Fruit fly (Drosophila melanogaster) whole organism, embryonic: ENCODE measurements around the gene Sas-4.
A peak's percentile ranks its signal among the peaks of the same experiment; 100 is the strongest.

Experiments used
- Adf1 ChIP-seq: fragments of 200-800 bp; sonication (Bioruptor generic); IDR thresholded peaks from 2 replicates; pipeline ENCODE4 v1.3.6; 2022; ENCODE audit warnings: missing biosample characterization, missing genetic modification characterization
- Bteb2 ChIP-seq: fragments of 200-800 bp; sonication (Bioruptor generic); optimal IDR thresholded peaks from 2 replicates; lab custom pipeline; 2016; ENCODE audit warnings: missing biosample characterization, missing genetic modification characterization
- CG10565 ChIP-seq: fragments of 200-800 bp; sonication (Bioruptor generic); optimal IDR thresholded peaks from 3 replicates; lab custom pipeline; 2016; ENCODE audit warnings: missing biosample characterization, mild to moderate bottlenecking, missing genetic modification characterization
- CG1233 ChIP-seq: fragments of 200-800 bp; sonication (Bioruptor generic); optimal IDR thresholded peaks from 4 replicates; lab custom pipeline; 2018; ENCODE audit warnings: missing biosample characterization, mild to moderate bottlenecking, missing genetic modification characterization
- CG13123 ChIP-seq: fragments of 200-800 bp; sonication (Bioruptor generic); optimal IDR thresholded peaks from 2 replicates; lab custom pipeline; 2016; ENCODE audit warnings: missing biosample characterization, missing genetic modification characterization
- CG14441 ChIP-seq: fragments of 200-800 bp; sonication (Bioruptor generic); IDR thresholded peaks from 2 replicates; pipeline ENCODE4 v1.3.6; 2022; ENCODE audit warnings: missing biosample characterization, missing genetic modification characterization
- CG15269 ChIP-seq: fragments of 200-800 bp; sonication (Bioruptor generic); optimal IDR thresholded peaks from 2 replicates; lab custom pipeline; 2018; ENCODE audit warnings: missing biosample characterization, mild to moderate bottlenecking, missing genetic modification characterization, moderate library complexity
- CG16779 ChIP-seq: fragments of 200-800 bp; sonication (Bioruptor generic); IDR thresholded peaks from 2 replicates; pipeline ENCODE4 v1.3.6; 2022; ENCODE audit warnings: missing biosample characterization, missing genetic modification characterization
- CG16863 ChIP-seq: fragments of 200-800 bp; sonication (Bioruptor generic); optimal IDR thresholded peaks from 3 replicates; lab custom pipeline; 2016; ENCODE audit warnings: missing biosample characterization, missing genetic modification characterization
- CG17568 ChIP-seq: fragments of 200-800 bp; sonication (Bioruptor generic); optimal IDR thresholded peaks from 2 replicates; lab custom pipeline; 2018; ENCODE audit warnings: missing biosample characterization, mild to moderate bottlenecking, missing genetic modification characterization, moderate library complexity
- CG1792 ChIP-seq: fragments of 200-800 bp; sonication (Bioruptor generic); optimal IDR thresholded peaks from 2 replicates; lab custom pipeline; 2016; ENCODE audit warnings: missing biosample characterization, missing genetic modification characterization
- CG18011 ChIP-seq: fragments of 200-800 bp; sonication (Bioruptor generic); optimal IDR thresholded peaks from 2 replicates; lab custom pipeline; 2017; ENCODE audit warnings: missing biosample characterization, missing genetic modification characterization, mild to moderate bottlenecking, moderate library complexity, missing genotype
- CG18262 ChIP-seq: fragments of 200-800 bp; optimal IDR thresholded peaks from 3 replicates; lab custom pipeline; 2019; ENCODE audit warnings: missing biosample characterization, mild to moderate bottlenecking, missing genetic modification characterization, moderate library complexity
- CG4328 ChIP-seq: fragments of 200-800 bp; sonication (Bioruptor generic); optimal IDR thresholded peaks from 3 replicates; lab custom pipeline; 2017; ENCODE audit warnings: missing biosample characterization, missing genetic modification reagents, missing genetic modification characterization
- CG5180 ChIP-seq: fragments of 200-800 bp; sonication (Bioruptor generic); optimal IDR thresholded peaks from 3 replicates; lab custom pipeline; 2017; ENCODE audit warnings: missing biosample characterization, missing genetic modification characterization, mild to moderate bottlenecking, moderate library complexity, missing genetic modification reagents
- CG6683 ChIP-seq: fragments of 200-800 bp; sonication (Bioruptor generic); optimal IDR thresholded peaks from 2 replicates; lab custom pipeline; 2017; ENCODE audit warnings: missing biosample characterization, mild to moderate bottlenecking, missing genetic modification characterization, missing genetic modification reagents
- CG6791 ChIP-seq: fragments of 200-800 bp; sonication (Bioruptor generic); IDR thresholded peaks from 3 replicates; pipeline ENCODE4 v1.3.6; 2022; ENCODE audit warnings: missing biosample characterization, missing genetic modification characterization; ENCODE audit not compliant: partially characterized antibody
- CG6813 ChIP-seq: fragments of 200-800 bp; sonication (Bioruptor generic); optimal IDR thresholded peaks from 2 replicates; lab custom pipeline; 2017; ENCODE audit warnings: missing biosample characterization, missing genetic modification characterization, mild to moderate bottlenecking, moderate library complexity, missing genetic modification reagents
- CG7372 ChIP-seq: fragments of 200-800 bp; sonication (Bioruptor generic); IDR thresholded peaks from 2 replicates; pipeline ENCODE4 v1.3.6; 2022; ENCODE audit warnings: missing biosample characterization, missing genetic modification characterization
- CG7963 ChIP-seq: fragments of 200-800 bp; sonication (Bioruptor generic); IDR thresholded peaks from 3 replicates; pipeline ENCODE4 v1.3.6; 2022; ENCODE audit warnings: missing biosample characterization, missing genetic modification characterization; ENCODE audit not compliant: partially characterized antibody
- CrebB ChIP-seq: fragments of 200-800 bp; sonication (Bioruptor generic); optimal IDR thresholded peaks from 3 replicates; lab custom pipeline; 2018; ENCODE audit warnings: missing biosample characterization, mild to moderate bottlenecking, missing genetic modification characterization
- HLH3B ChIP-seq: fragments of 200-800 bp; sonication (Bioruptor generic); IDR thresholded peaks from 2 replicates; pipeline ENCODE4 v1.3.6; 2022; ENCODE audit warnings: missing biosample characterization, missing genetic modification characterization
- Hr51 ChIP-seq, 2 experiments: fragments of 200-800 bp; sonication (Bioruptor generic); optimal IDR thresholded peaks; 2 replicates in 1 of 2; 3 replicates in 1 of 2; lab custom pipeline; 2016 to 2018; ENCODE audit warnings: missing biosample characterization in 2 of 2, missing genetic modification characterization in 2 of 2, mild to moderate bottlenecking in 1 of 2, moderate library complexity in 1 of 2
- Jarid2 ChIP-seq: fragments of 200-800 bp; sonication (Bioruptor generic); optimal IDR thresholded peaks from 3 replicates; lab custom pipeline; 2017; ENCODE audit warnings: mild to moderate bottlenecking, missing biosample characterization, missing genetic modification reagents, missing genetic modification characterization
- NC2α ChIP-seq: fragments of 200-800 bp; sonication (Bioruptor generic); optimal IDR thresholded peaks from 2 replicates; lab custom pipeline; 2016; ENCODE audit warnings: missing biosample characterization, missing genetic modification characterization
- Six4 ChIP-seq: fragments of 200-800 bp; sonication (Bioruptor generic); optimal IDR thresholded peaks from 2 replicates; lab custom pipeline; 2016; ENCODE audit warnings: missing biosample characterization, missing genetic modification characterization
- Usf ChIP-seq: fragments of 200-800 bp; sonication (Bioruptor generic); optimal IDR thresholded peaks from 2 replicates; lab custom pipeline; 2017; ENCODE audit warnings: missing genotype, missing biosample characterization, missing genetic modification characterization
- ac ChIP-seq: fragments of 200-800 bp; sonication (Bioruptor generic); optimal IDR thresholded peaks from 3 replicates; lab custom pipeline; 2017; ENCODE audit warnings: missing biosample characterization, mild to moderate bottlenecking, missing genetic modification characterization
- ara ChIP-seq: fragments of 200-800 bp; sonication (Bioruptor generic); IDR thresholded peaks from 2 replicates; pipeline ENCODE4 v1.3.6; 2022; ENCODE audit warnings: missing biosample characterization, missing genetic modification characterization
- bbx ChIP-seq: fragments of 200-800 bp; sonication (Bioruptor generic); IDR thresholded peaks from 2 replicates; pipeline ENCODE4 v1.3.6; 2022; ENCODE audit warnings: missing biosample characterization, missing genetic modification characterization; ENCODE audit not compliant: partially characterized antibody
- cg ChIP-seq: fragments of 200-800 bp; sonication (Bioruptor generic); optimal IDR thresholded peaks from 3 replicates; lab custom pipeline; 2019; ENCODE audit warnings: missing biosample characterization, mild to moderate bottlenecking, missing genetic modification characterization, moderate library complexity
- chif ChIP-seq, 2 experiments: fragments of 200-800 bp; sonication (Bioruptor generic); optimal IDR thresholded peaks; 3 replicates each; lab custom pipeline; 2016; ENCODE audit warnings: missing biosample characterization in 2 of 2, missing genetic modification characterization in 2 of 2
- chinmo ChIP-seq: fragments of 200-800 bp; sonication (Bioruptor generic); IDR thresholded peaks from 4 replicates; pipeline ENCODE4 v1.3.6; 2022; ENCODE audit warnings: missing biosample characterization, missing genetic modification characterization; ENCODE audit not compliant: partially characterized antibody
- gce ChIP-seq: fragments of 200-800 bp; sonication (Bioruptor generic); IDR thresholded peaks from 3 replicates; pipeline ENCODE4 v1.3.6; 2022; ENCODE audit warnings: missing biosample characterization, missing genetic modification characterization
- insv ChIP-seq, 2 experiments: fragments of 200-800 bp; sonication (Bioruptor generic); optimal IDR thresholded peaks; 3 replicates each; lab custom pipeline; 2016 to 2018; ENCODE audit warnings: missing biosample characterization in 2 of 2, missing genetic modification characterization in 2 of 2
- jigr1 ChIP-seq: fragments of 200-800 bp; sonication (Bioruptor generic); IDR thresholded peaks from 3 replicates; pipeline ENCODE4 v1.3.6; 2022; ENCODE audit warnings: missing biosample characterization, missing genetic modification characterization
- jumu ChIP-seq: fragments of 200-800 bp; sonication (Bioruptor generic); optimal IDR thresholded peaks from 3 replicates; lab custom pipeline; 2016; ENCODE audit warnings: missing biosample characterization, missing genetic modification characterization
- kah ChIP-seq: fragments of 200-800 bp; sonication (Bioruptor generic); optimal IDR thresholded peaks from 2 replicates; lab custom pipeline; 2018; ENCODE audit warnings: missing biosample characterization, mild to moderate bottlenecking, missing genetic modification characterization
- pzg ChIP-seq: fragments of 200-800 bp; sonication (Bioruptor generic); optimal IDR thresholded peaks from 3 replicates; lab custom pipeline; 2018; ENCODE audit warnings: missing biosample characterization, mild to moderate bottlenecking, missing genetic modification characterization, moderate library complexity
- ranshi ChIP-seq: fragments of 200-800 bp; sonication (Bioruptor generic); IDR thresholded peaks from 2 replicates; pipeline ENCODE4 v1.3.6; 2022; ENCODE audit warnings: missing biosample characterization, missing genetic modification characterization
- sd ChIP-seq: fragments of 200-800 bp; sonication (Bioruptor generic); optimal IDR thresholded peaks from 3 replicates; lab custom pipeline; 2018; ENCODE audit warnings: missing biosample characterization, mild to moderate bottlenecking, missing genetic modification characterization, moderate library complexity
- seq ChIP-seq: fragments of 200-800 bp; sonication (Bioruptor generic); IDR thresholded peaks from 2 replicates; pipeline ENCODE4 v1.3.6; 2022; ENCODE audit warnings: missing biosample characterization, missing genetic modification characterization
- so ChIP-seq: fragments of 200-800 bp; sonication (Bioruptor generic); IDR thresholded peaks from 3 replicates; pipeline ENCODE4 v1.3.6; 2022; ENCODE audit warnings: missing biosample characterization, missing genetic modification characterization
- sr ChIP-seq: fragments of 200-800 bp; sonication (Bioruptor generic); IDR thresholded peaks from 3 replicates; pipeline ENCODE4 v1.3.6; 2022; ENCODE audit warnings: missing biosample characterization, missing genetic modification characterization
- tap ChIP-seq: fragments of 200-800 bp; optimal IDR thresholded peaks from 3 replicates; lab custom pipeline; 2019; ENCODE audit warnings: missing biosample characterization, mild to moderate bottlenecking, missing genetic modification characterization, moderate library complexity
- tll ChIP-seq, 2 experiments: fragments of 200-800 bp in 1 of 2; fragments of >200 bp in 1 of 2; sonication (Bioruptor generic) in 1 of 2; optimal IDR thresholded peaks; 2 replicates each; lab custom pipeline; 2017 to 2019; ENCODE audit warnings: missing biosample characterization in 2 of 2, missing genetic modification characterization in 2 of 2, mild to moderate bottlenecking in 1 of 2, moderate library complexity in 1 of 2
- ttk ChIP-seq: fragments of 200-800 bp; sonication (Bioruptor generic); IDR thresholded peaks from 2 replicates; pipeline ENCODE4 v2.1.2; 2022; ENCODE audit warnings: missing biosample characterization, missing genetic modification characterization
- usp ChIP-seq: fragments of >200 bp; optimal IDR thresholded peaks from 2 replicates; lab custom pipeline; 2017; ENCODE audit warnings: missing biosample characterization, missing genetic modification characterization
- zen ChIP-seq: fragments of 200-800 bp; sonication (Bioruptor generic); optimal IDR thresholded peaks from 3 replicates; lab custom pipeline; 2018; ENCODE audit warnings: missing biosample characterization, mild to moderate bottlenecking, missing genetic modification characterization, moderate library complexity

Sas-4 gene

dm6 chr3R:7124109-7124639 lies 27.0 kb upstream of the Sas-4 start, which contains the start of the genes Alh and CG10098 (continued):
- TF ChIP-seq bbx (GFP tag; lab: Robert Waterston, UW) (peak; percentile 68), CG1792 (GFP tag; lab: Kevin White, UChicago) (peak; percentile 74), chif (GFP tag; optimal IDR thresholded peaks at IDR 0.05; lab: Kevin White, UChicago) (peak; percentile 85 to 87), Bteb2 (GFP tag; lab: Kevin White, UChicago) (peak; percentile 74), CG18262 (tag; lab: Kevin White, UChicago) (peak; percentile 78), CG6791 (peak; percentile 67), CG1233 (GFP tag; lab: Kevin White, UChicago) (peak; percentile 74), tll (GFP tag; optimal IDR thresholded peaks at IDR 0.05; lab: Kevin White, UChicago) (peak; percentile 43 to 80), CG13123 (peak; percentile 80), CG6813 (GFP tag; lab: Kevin White, UChicago) (peak; percentile 10), jigr1 (GFP tag; lab: Robert Waterston, UW) (no peak; the same call in 2 of the 3 replicates), CG7963 (GFP tag; lab: Robert Waterston, UW) (no peak), cg (GFP tag; lab: Kevin White, UChicago) (peak; percentile 9), chinmo (GFP tag; lab: Robert Waterston, UW) (0 out of 4 replicates have a peak, but pooled peaks have one; percentile 15), kah (GFP tag; lab: Kevin White, UChicago) (peak; percentile 40), CG15269 (tag; lab: Kevin White, UChicago) (peak; percentile 80), Six4 (GFP tag; lab: Kevin White, UChicago) (peak; percentile 70), Hr51 (GFP tag; optimal IDR thresholded peaks at IDR 0.05; lab: Kevin White, UChicago) (peak; percentile 74 to 90), CG5180 (GFP tag; lab: Kevin White, UChicago) (peak; percentile 40), Usf (GFP tag; lab: Kevin White, UChicago) (peak; percentile 71), ara (GFP tag; lab: Robert Waterston, UW) (no peak), tap (tag; lab: Kevin White, UChicago) (peak; percentile 59), CG10565 (GFP tag; lab: Kevin White, UChicago) (no peak), CG7372 (GFP tag; lab: Robert Waterston, UW) (peak; percentile 73), Adf1 (GFP tag; lab: Robert Waterston, UW) (no peak), sr (GFP tag; lab: Robert Waterston, UW) (no peak; the same call in 2 of the 3 replicates), seq (GFP tag; lab: Robert Waterston, UW) (no peak), sd (tag; lab: Kevin White, UChicago) (no peak), CG18011 (GFP tag; lab: Kevin White, UChicago) (peak; percentile 67), gce (GFP tag; lab: Robert Waterston, UW) (0 out of 3 replicates have a peak, but pooled peaks have one; percentile 54), pzg (peak; percentile 64), NC2α (GFP tag; lab: Kevin White, UChicago) (peak; percentile 82), Jarid2 (GFP tag; lab: Kevin White, UChicago) (no peak), jumu (GFP tag; lab: Kevin White, UChicago) (peak; percentile 90), CG16779 (GFP tag; lab: Robert Waterston, UW) (peak; percentile 50), CG4328 (peak; percentile 78), ranshi (GFP tag; lab: Robert Waterston, UW) (peak; percentile 81; the same call in 1 of the 2 replicates), CG16863 (GFP tag; lab: Kevin White, UChicago) (peak; percentile 78), ac (GFP tag; lab: Kevin White, UChicago) (no peak), zen (tag; lab: Kevin White, UChicago) (peak; percentile 88), CG17568 (peak; percentile 26), CrebB (tag; lab: Kevin White, UChicago) (no peak), CG6683 (GFP tag; lab: Kevin White, UChicago) (peak; percentile 44), so (GFP tag; lab: Robert Waterston, UW) (no peak; the same call in 2 of the 3 replicates), insv (GFP tag; optimal IDR thresholded peaks at IDR 0.05; lab: Kevin White, UChicago) (peak in 1 of 2 experiments; percentile 52), ttk (peak; percentile 81), CG14441 (GFP tag; lab: Robert Waterston, UW) (peak; percentile 72), usp (GFP tag; lab: Kevin White, UChicago) (no peak), HLH3B (GFP tag; lab: Robert Waterston, UW) (peak; percentile 70)
